Fruit fly (Drosophila melanogaster): ENCODE results near the gene CG7692.

Gene CG7692

dm6 chr3L:17374956-17375621 lies 23.5 kb downstream of the CG7692 start (continued):
- TF ChIP-seq CG10209 (GFP tag; optimal IDR thresholded peaks at IDR 0.05) = no peak
- TF ChIP-seq Blimp-1 (GFP tag; optimal IDR thresholded peaks at IDR 0.05) = peak; percentile 36
- TF ChIP-seq Nf-YA (GFP tag; IDR thresholded peaks at IDR 0.05) = no peak
- no peak for TF ChIP-seq MBD-R2 (GFP tag; IDR thresholded peaks at IDR 0.05)
- TF ChIP-seq nerfin-1 (tag; optimal IDR thresholded peaks at IDR 0.05) = no peak
- no peak for TF ChIP-seq CG17829 (tag; optimal IDR thresholded peaks at IDR 0.05)
- no peak for TF ChIP-seq Med (GFP tag)
- no peak for TF ChIP-seq HLH54F (GFP tag; optimal IDR thresholded peaks at IDR 0.05)
- peak; percentile 74 for TF ChIP-seq Ets65A (GFP tag)
- TF ChIP-seq CG11504 (tag; optimal IDR thresholded peaks at IDR 0.05) = no peak
- TF ChIP-seq CHES-1-like (GFP tag; optimal IDR thresholded peaks at IDR 0.05) = no peak
- peak; percentile 41; the same call in 2 of the 3 replicates for TF ChIP-seq row (GFP tag; IDR thresholded peaks at IDR 0.05)
- TF ChIP-seq bowl (GFP tag; IDR thresholded peaks at IDR 0.05) = no peak
- TF ChIP-seq CG6791 (GFP tag; IDR thresholded peaks at IDR 0.05; ENCODE audit: partially characterized antibody) = no peak
- peak; percentile 49 for TF ChIP-seq crol (GFP tag; IDR thresholded peaks at IDR 0.05)
- TF ChIP-seq CG32772 (GFP tag; IDR thresholded peaks at IDR 0.05) = 0 out of 2 replicates have a peak, but pooled peaks have one; percentile 9
- TF ChIP-seq CG12236 (GFP tag; optimal IDR thresholded peaks at IDR 0.05) = no peak
- no peak for TF ChIP-seq grau (tag; optimal IDR thresholded peaks at IDR 0.05)
- TF ChIP-seq oc (tag; optimal IDR thresholded peaks at IDR 0.05) = no peak
- no peak for TF ChIP-seq zen2 (GFP tag; IDR thresholded peaks at IDR 0.05; ENCODE audit: partially characterized antibody)
- TF ChIP-seq D19B (GFP tag; optimal IDR thresholded peaks at IDR 0.05) = no peak
- no peak for TF ChIP-seq CG9876 (GFP tag; optimal IDR thresholded peaks at IDR 0.05)
- TF ChIP-seq Doc3 (GFP tag; IDR thresholded peaks at IDR 0.05; ENCODE audit: partially characterized antibody) = no peak
- TF ChIP-seq bsh (GFP tag; optimal IDR thresholded peaks at IDR 0.05) = peak in 1 of 2 experiments; percentile 32
- TF ChIP-seq CG4282 (GFP tag; optimal IDR thresholded peaks at IDR 0.05) = no peak
- no peak for TF ChIP-seq Sox100B (GFP tag; optimal IDR thresholded peaks at IDR 0.05)
- no peak for TF ChIP-seq TFAM (GFP tag; optimal IDR thresholded peaks at IDR 0.05)
- no peak for TF ChIP-seq z (GFP tag; IDR thresholded peaks at IDR 0.05)
- TF ChIP-seq CG10321 (GFP tag; IDR thresholded peaks at IDR 0.05) = no peak
- no peak for TF ChIP-seq CG13624 (GFP tag; optimal IDR thresholded peaks at IDR 0.05)
- TF ChIP-seq HmgZ (tag; optimal IDR thresholded peaks at IDR 0.05) = no peak
- no peak for TF ChIP-seq amos (GFP tag; IDR thresholded peaks at IDR 0.05; ENCODE audit: partially characterized antibody)
- TF ChIP-seq Sox102F (GFP tag; optimal IDR thresholded peaks at IDR 0.05) = peak; percentile 1
- TF ChIP-seq Scr (GFP tag; IDR thresholded peaks at IDR 0.05; ENCODE audit: partially characterized antibody) = no peak
- TF ChIP-seq nom (GFP tag; optimal IDR thresholded peaks at IDR 0.05) = no peak
- no peak for TF ChIP-seq kay (GFP tag; optimal IDR thresholded peaks at IDR 0.05)
- no peak for TF ChIP-seq ttk (GFP tag; IDR thresholded peaks at IDR 0.05)
- TF ChIP-seq onecut (GFP tag; IDR thresholded peaks at IDR 0.05) = no peak
- TF ChIP-seq CG8388 (GFP tag; optimal IDR thresholded peaks at IDR 0.05) = peak; percentile 5
- no peak for TF ChIP-seq CG2116 (GFP tag; optimal IDR thresholded peaks at IDR 0.05)
- no peak for TF ChIP-seq sna (GFP tag; IDR thresholded peaks at IDR 0.05; ENCODE audit: partially characterized antibody)
- no peak for TF ChIP-seq CG43689 (GFP tag; IDR thresholded peaks at IDR 0.05)
- 0 out of 2 replicates have a peak, but pooled peaks have one; percentile 13 for TF ChIP-seq Xrp1 (GFP tag; IDR thresholded peaks at IDR 0.05)
- TF ChIP-seq grn (GFP tag; optimal IDR thresholded peaks at IDR 0.05) = peak; percentile 31
- TF ChIP-seq CTCF (GFP tag; optimal IDR thresholded peaks at IDR 0.05) = no peak
- TF ChIP-seq CrebB (tag; optimal IDR thresholded peaks at IDR 0.05) = no peak
- TF ChIP-seq CG11093 (GFP tag; IDR thresholded peaks at IDR 0.05) = no peak

Data from whole organism, embryonic.